Worm (Caenorhabditis elegans) whole organism, young adult: ENCODE data around the gene ifta-2.

Experiments
- lin-40 ChIP-seq: sonication (generic microtip); optimal IDR thresholded peaks from 2 replicates; lab custom pipeline; 2016; ENCODE audit warnings: missing genetic modification characterization, mild to moderate bottlenecking, missing compliant biosample characterization, missing genotype, missing genetic modification reagents
- unc-62 ChIP-seq: fragments of 150-350 bp; optimal IDR thresholded peaks from 2 replicates; lab custom pipeline; 2014; ENCODE audit warnings: missing biosample characterization, missing genetic modification reagents, missing genetic modification characterization

ce11 chrIV:17265279-17265678, 36.6 kb downstream of the ifta-2 start, which contains the start of gene str-187:
- no peak for TF ChIP-seq unc-62 (GFP tag; lab: Kevin White, UChicago)
- TF ChIP-seq lin-40, result no peak
